Fruit fly (Drosophila melanogaster) whole organism, embryonic: ENCODE data around the gene CG11672.

Experiments
- CG10565 ChIP-seq: fragments of 200-800 bp; sonication (Bioruptor generic); optimal IDR thresholded peaks from 3 replicates; lab custom pipeline; 2016; ENCODE audit warnings: missing biosample characterization, mild to moderate bottlenecking, missing genetic modification characterization
- CG10654 ChIP-seq: fragments of 200-800 bp; sonication (Bioruptor generic); optimal IDR thresholded peaks from 2 replicates; lab custom pipeline; 2016; ENCODE audit warnings: missing biosample characterization, missing genetic modification characterization
- CG11247 ChIP-seq: fragments of 200-800 bp; sonication (Bioruptor generic); IDR thresholded peaks from 2 replicates; pipeline ENCODE4 v1.3.6; 2022; ENCODE audit warnings: missing biosample characterization, missing genetic modification characterization
- CG11456 ChIP-seq: fragments of 200-800 bp; sonication (Bioruptor generic); IDR thresholded peaks from 3 replicates; pipeline ENCODE4 v1.3.6; 2022; ENCODE audit warnings: missing biosample characterization, missing genetic modification characterization
- CG12219 ChIP-seq: fragments of 200-800 bp; sonication (Bioruptor generic); optimal IDR thresholded peaks from 3 replicates; lab custom pipeline; 2018; ENCODE audit warnings: missing biosample characterization, mild to moderate bottlenecking, missing genetic modification characterization
- CG13624 ChIP-seq: fragments of 200-800 bp; sonication (Bioruptor generic); optimal IDR thresholded peaks from 2 replicates; lab custom pipeline; 2016; ENCODE audit warnings: missing biosample characterization, missing genetic modification characterization
- CG14050 ChIP-seq: fragments of 200-800 bp; sonication (Bioruptor generic); IDR thresholded peaks from 3 replicates; pipeline ENCODE4 v1.3.6; 2022; ENCODE audit warnings: missing biosample characterization, missing genetic modification characterization
- CG15011 ChIP-seq: fragments of 200-800 bp; sonication (Bioruptor generic); optimal IDR thresholded peaks from 3 replicates; lab custom pipeline; 2018; ENCODE audit warnings: missing biosample characterization, mild to moderate bottlenecking, missing genetic modification characterization
- CG1529 ChIP-seq: fragments of 200-800 bp; sonication (Bioruptor generic); optimal IDR thresholded peaks from 3 replicates; lab custom pipeline; 2018; ENCODE audit warnings: missing biosample characterization, missing genetic modification characterization
- CG16779 ChIP-seq: fragments of 200-800 bp; sonication (Bioruptor generic); IDR thresholded peaks from 2 replicates; pipeline ENCODE4 v1.3.6; 2022; ENCODE audit warnings: missing biosample characterization, missing genetic modification characterization
- CG17328 ChIP-seq: fragments of 200-800 bp; sonication (Bioruptor generic); IDR thresholded peaks from 2 replicates; pipeline ENCODE4 v1.3.6; 2022; ENCODE audit warnings: missing biosample characterization, missing genetic modification characterization
- CG18476 ChIP-seq: fragments of 200-800 bp; sonication (Bioruptor generic); optimal IDR thresholded peaks from 2 replicates; lab custom pipeline; 2016; ENCODE audit warnings: missing biosample characterization, mild to moderate bottlenecking, missing genetic modification characterization
- CG30403 ChIP-seq: fragments of 200-800 bp; sonication (Bioruptor generic); optimal IDR thresholded peaks from 3 replicates; lab custom pipeline; 2016; ENCODE audit warnings: missing biosample characterization, missing genetic modification characterization
- CG3065 ChIP-seq: fragments of 200-800 bp; sonication (Bioruptor generic); optimal IDR thresholded peaks from 2 replicates; lab custom pipeline; 2016; ENCODE audit warnings: missing biosample characterization, missing genetic modification characterization
- CG3995 ChIP-seq: fragments of 200-800 bp; sonication (Bioruptor generic); optimal IDR thresholded peaks from 3 replicates; lab custom pipeline; 2016; ENCODE audit warnings: missing biosample characterization, missing genetic modification characterization
- CG4424 ChIP-seq: fragments of 200-800 bp; sonication (Bioruptor generic); optimal IDR thresholded peaks from 3 replicates; lab custom pipeline; 2016; ENCODE audit warnings: missing biosample characterization, missing genetic modification characterization
- CG4854 ChIP-seq: fragments of 200-800 bp; sonication (Bioruptor generic); optimal IDR thresholded peaks from 2 replicates; lab custom pipeline; 2016; ENCODE audit warnings: missing biosample characterization, missing genetic modification characterization, inconsistent platforms
- CG6175 ChIP-seq: fragments of 200-800 bp; sonication (Bioruptor generic); IDR thresholded peaks from 3 replicates; pipeline ENCODE4 v1.3.6; 2022; ENCODE audit warnings: missing biosample characterization, missing genetic modification characterization
- CG7839 ChIP-seq: fragments of 200-800 bp; sonication (Bioruptor generic); optimal IDR thresholded peaks from 3 replicates; lab custom pipeline; 2018; ENCODE audit warnings: missing biosample characterization, mild to moderate bottlenecking, missing genetic modification characterization, moderate library complexity
- CG7987 ChIP-seq: fragments of 200-800 bp; sonication (Bioruptor generic); optimal IDR thresholded peaks from 2 replicates; lab custom pipeline; 2018; ENCODE audit warnings: missing biosample characterization, mild to moderate bottlenecking, missing genetic modification characterization, moderate library complexity
- CG9932 ChIP-seq: fragments of 200-800 bp; sonication (Bioruptor generic); IDR thresholded peaks from 2 replicates; pipeline ENCODE4 v1.3.6; 2022; ENCODE audit warnings: missing biosample characterization, missing genetic modification characterization
- D19A ChIP-seq: fragments of 200-800 bp; optimal IDR thresholded peaks from 3 replicates; lab custom pipeline; 2019; ENCODE audit warnings: missing biosample characterization, mild to moderate bottlenecking, missing genetic modification characterization, moderate library complexity
- Deaf1 ChIP-seq: fragments of 200-800 bp; optimal IDR thresholded peaks from 3 replicates; lab custom pipeline; 2019; ENCODE audit warnings: missing biosample characterization, mild to moderate bottlenecking, missing genetic modification characterization, moderate library complexity
- Dip2 ChIP-seq: fragments of 200-800 bp; sonication (Bioruptor generic); IDR thresholded peaks from 2 replicates; pipeline ENCODE4 v1.3.6; 2022; ENCODE audit warnings: missing biosample characterization, missing genetic modification characterization
- Hand ChIP-seq: fragments of 200-800 bp; sonication (Bioruptor generic); optimal IDR thresholded peaks from 2 replicates; lab custom pipeline; 2017; ENCODE audit warnings: mild to moderate bottlenecking, missing biosample characterization, missing genetic modification reagents, missing genetic modification characterization
- Hey ChIP-seq: fragments of 200-800 bp; sonication (Bioruptor generic); optimal IDR thresholded peaks from 3 replicates; lab custom pipeline; 2018; ENCODE audit warnings: missing biosample characterization, mild to moderate bottlenecking, missing genetic modification characterization
- Hmx ChIP-seq: fragments of 200-800 bp; sonication (Bioruptor generic); optimal IDR thresholded peaks from 2 replicates; lab custom pipeline; 2016; ENCODE audit warnings: missing biosample characterization, missing genetic modification characterization
- Hr78 ChIP-seq, 2 experiments: fragments of 200-800 bp in 1 of 2; fragments of >200 bp in 1 of 2; sonication (Bioruptor generic) in 1 of 2; optimal IDR thresholded peaks; 2 replicates each; lab custom pipeline; 2017 to 2019; ENCODE audit warnings: missing biosample characterization in 2 of 2, missing genetic modification characterization in 2 of 2, mild to moderate bottlenecking in 1 of 2, moderate library complexity in 1 of 2
- Hsf ChIP-seq: fragments of 200-800 bp; sonication (Bioruptor generic); optimal IDR thresholded peaks from 3 replicates; lab custom pipeline; 2016; ENCODE audit warnings: missing biosample characterization, missing genetic modification characterization
- MTF-1 ChIP-seq: fragments of 200-800 bp; sonication (Bioruptor generic); optimal IDR thresholded peaks from 2 replicates; lab custom pipeline; 2018; ENCODE audit warnings: missing biosample characterization, mild to moderate bottlenecking, missing genetic modification characterization, borderline replicate concordance
- Oli ChIP-seq: fragments of 200-800 bp; sonication (Bioruptor generic); optimal IDR thresholded peaks from 2 replicates; lab custom pipeline; 2018; ENCODE audit warnings: missing biosample characterization, mild to moderate bottlenecking, missing genetic modification characterization, moderate library complexity
- Ptx1 ChIP-seq: fragments of 200-800 bp; sonication (Bioruptor generic); IDR thresholded peaks from 2 replicates; pipeline ENCODE4 v1.3.6; 2022; ENCODE audit warnings: missing biosample characterization, missing genetic modification characterization
- Sry-δ ChIP-seq: fragments of 200-800 bp; sonication (Bioruptor generic); optimal IDR thresholded peaks from 2 replicates; lab custom pipeline; 2016; ENCODE audit warnings: missing biosample characterization, missing genetic modification characterization
- bab2 ChIP-seq: fragments of 200-800 bp; sonication (Bioruptor generic); optimal IDR thresholded peaks from 2 replicates; lab custom pipeline; 2016; ENCODE audit warnings: missing biosample characterization, missing genetic modification characterization
- bigmax ChIP-seq: fragments of 200-800 bp; sonication (Bioruptor generic); optimal IDR thresholded peaks from 2 replicates; lab custom pipeline; 2018; ENCODE audit warnings: missing biosample characterization, mild to moderate bottlenecking, missing genetic modification characterization
- chn ChIP-seq: fragments of 200-800 bp; sonication (Bioruptor generic); optimal IDR thresholded peaks from 2 replicates; lab custom pipeline; 2016; ENCODE audit warnings: missing biosample characterization, missing genetic modification characterization
- dan ChIP-seq: fragments of 200-800 bp; sonication (Bioruptor generic); IDR thresholded peaks from 2 replicates; pipeline ENCODE4 v1.3.6; 2022; ENCODE audit warnings: missing biosample characterization, missing genetic modification characterization
- gce ChIP-seq: fragments of 200-800 bp; sonication (Bioruptor generic); IDR thresholded peaks from 3 replicates; pipeline ENCODE4 v1.3.6; 2022; ENCODE audit warnings: missing biosample characterization, missing genetic modification characterization
- gcm ChIP-seq: fragments of 200-800 bp; sonication (Bioruptor generic); optimal IDR thresholded peaks from 2 replicates; lab custom pipeline; 2019; ENCODE audit warnings: missing biosample characterization, mild to moderate bottlenecking, missing genetic modification characterization, moderate library complexity
- gcm2 ChIP-seq: fragments of 200-800 bp; sonication (Bioruptor generic); optimal IDR thresholded peaks from 2 replicates; lab custom pipeline; 2016; ENCODE audit warnings: missing biosample characterization, missing genetic modification characterization
- klu ChIP-seq: fragments of 200-800 bp; sonication (Bioruptor generic); IDR thresholded peaks from 2 replicates; pipeline ENCODE4 v1.3.6; 2022; ENCODE audit warnings: missing biosample characterization, missing genetic modification characterization
- lilli ChIP-seq: fragments of 200-800 bp; sonication (Bioruptor generic); optimal IDR thresholded peaks from 3 replicates; lab custom pipeline; 2016; ENCODE audit warnings: missing biosample characterization, missing genetic modification characterization
- lmd ChIP-seq: fragments of 200-800 bp; sonication (Bioruptor generic); IDR thresholded peaks from 2 replicates; pipeline ENCODE4 v1.3.6; 2022; ENCODE audit warnings: missing biosample characterization, missing genetic modification characterization
- org-1 ChIP-seq: fragments of 200-800 bp; sonication (Bioruptor generic); optimal IDR thresholded peaks from 2 replicates; lab custom pipeline; 2017; ENCODE audit warnings: missing biosample characterization, missing genetic modification characterization
- run ChIP-seq: fragments of 200-800 bp; sonication (Bioruptor generic); optimal IDR thresholded peaks from 3 replicates; lab custom pipeline; 2018; ENCODE audit warnings: missing biosample characterization, mild to moderate bottlenecking, missing genetic modification characterization
- sima ChIP-seq: fragments of 200-800 bp; sonication (Bioruptor generic); optimal IDR thresholded peaks from 2 replicates; lab custom pipeline; 2016; ENCODE audit warnings: missing biosample characterization, missing genetic modification characterization
- slbo ChIP-seq: fragments of 200-800 bp; sonication (Bioruptor generic); IDR thresholded peaks from 2 replicates; pipeline ENCODE4 v1.3.6; 2022; ENCODE audit warnings: missing biosample characterization, missing genetic modification characterization
- sna ChIP-seq: fragments of 200-800 bp; sonication (Bioruptor generic); IDR thresholded peaks from 2 replicates; pipeline ENCODE4 v1.3.6; 2022; ENCODE audit warnings: missing biosample characterization, missing genetic modification characterization; ENCODE audit not compliant: partially characterized antibody
- ssp ChIP-seq: fragments of 200-800 bp; sonication (Bioruptor generic); IDR thresholded peaks from 2 replicates; pipeline ENCODE4 v1.3.6; 2022; ENCODE audit warnings: missing biosample characterization, missing genetic modification characterization
- trem ChIP-seq: fragments of 200-800 bp; optimal IDR thresholded peaks from 3 replicates; lab custom pipeline; 2019; ENCODE audit warnings: missing biosample characterization, mild to moderate bottlenecking, missing genetic modification characterization, moderate library complexity

Gene CG11672

dm6 chr3R:8333768-8334470, 43.5 kb upstream of the CG11672 start, which contains the start of gene Poxm (continued):
- TF ChIP-seq trem (peak; percentile 87), CG17328 (peak; percentile 74), run (tag; lab: Kevin White, UChicago) (peak; percentile 77), Sry-δ (GFP tag; lab: Kevin White, UChicago) (no peak), Hr78 (GFP tag; optimal IDR thresholded peaks at IDR 0.05; lab: Kevin White, UChicago) (peak in 1 of 2 experiments; percentile 83), bab2 (GFP tag; lab: Kevin White, UChicago) (peak; percentile 77), CG14050 (peak; percentile 69), CG4854 (peak; percentile 61), MTF-1 (GFP tag; lab: Kevin White, UChicago) (no peak), Hand (GFP tag; lab: Kevin White, UChicago) (no peak), CG1529 (GFP tag; lab: Kevin White, UChicago) (peak; percentile 90), Dip2 (peak; percentile 53), CG7839 (tag; lab: Kevin White, UChicago) (peak; percentile 97), Oli (tag; lab: Kevin White, UChicago) (peak; percentile 95), org-1 (GFP tag; lab: Kevin White, UChicago) (peak; percentile 87), CG11456 (peak; percentile 86), chn (GFP tag; lab: Kevin White, UChicago) (peak; percentile 77), bigmax (GFP tag; lab: Kevin White, UChicago) (no peak), CG7987 (GFP tag; lab: Kevin White, UChicago) (peak; percentile 55), CG12219 (peak; percentile 57), CG13624 (GFP tag; lab: Kevin White, UChicago) (peak; percentile 68), Hmx (GFP tag; lab: Kevin White, UChicago) (peak; percentile 30), sna (GFP tag; lab: Robert Waterston, UW) (no peak), gcm (GFP tag; lab: Kevin White, UChicago) (peak; percentile 86), lmd (GFP tag; lab: Robert Waterston, UW) (peak; percentile 94), lilli (GFP tag; lab: Kevin White, UChicago) (peak; percentile 81), CG3995 (no peak), CG6175 (GFP tag; lab: Robert Waterston, UW) (peak; percentile 65; the same call in 2 of the 3 replicates), D19A (tag; lab: Kevin White, UChicago) (peak; percentile 89), Deaf1 (tag; lab: Kevin White, UChicago) (peak; percentile 56), sima (GFP tag; lab: Kevin White, UChicago) (no peak), Hsf (GFP tag; lab: Kevin White, UChicago) (peak; percentile 82), dan (GFP tag; lab: Robert Waterston, UW) (peak; percentile 81), ssp (GFP tag; lab: Robert Waterston, UW) (peak; percentile 89), CG30403 (GFP tag; lab: Kevin White, UChicago) (peak; percentile 95), CG16779 (GFP tag; lab: Robert Waterston, UW) (no peak), CG4424 (GFP tag; lab: Kevin White, UChicago) (peak; percentile 95), CG18476 (peak; percentile 81), gcm2 (GFP tag; lab: Kevin White, UChicago) (peak; percentile 61), Ptx1 (GFP tag; lab: Robert Waterston, UW) (peak; percentile 94), CG15011 (GFP tag; lab: Kevin White, UChicago) (peak; percentile 84), CG9932 (GFP tag; lab: Robert Waterston, UW) (peak; percentile 71), slbo (GFP tag; lab: Robert Waterston, UW) (peak; percentile 87), CG10654 (GFP tag; lab: Kevin White, UChicago) (peak; percentile 87), CG11247 (peak; percentile 63), klu (peak; percentile 84), CG10565 (GFP tag; lab: Kevin White, UChicago) (peak; percentile 33), CG3065 (GFP tag; lab: Kevin White, UChicago) (peak; percentile 69), Hey (tag; lab: Kevin White, UChicago) (no peak), gce (GFP tag; lab: Robert Waterston, UW) (peak; percentile 72; the same call in 2 of the 3 replicates)
